Worm (Caenorhabditis elegans): ENCODE results near the gene skr-18.
"Not testable (repeated sequence)": the region's sequence is repeated elsewhere in the genome, so short reads cannot be mapped to it uniquely, and the experiment has no call there.

Gene skr-18

DNA sequence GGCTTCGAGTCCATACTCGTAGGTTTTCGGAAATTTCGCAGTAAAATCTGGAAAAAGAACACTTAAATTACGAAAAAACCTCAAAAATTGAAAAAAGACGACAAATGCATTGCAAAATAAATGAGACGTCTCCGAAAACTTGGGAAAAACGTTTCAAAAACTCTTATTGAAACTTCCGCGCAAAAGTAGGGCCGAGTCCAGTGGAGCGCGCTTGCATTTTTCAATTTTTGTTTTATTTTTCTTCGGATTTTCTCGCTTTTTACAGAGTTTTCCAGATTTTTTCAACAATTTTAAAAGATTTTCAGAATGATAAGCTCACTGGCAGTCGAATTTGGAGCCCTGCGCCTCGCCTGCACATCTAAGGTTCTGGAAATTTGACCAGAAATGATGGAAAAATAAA is 22.3 kb downstream of the skr-18 start, which contains the start of gene mrpl-2:
Gene mrpl-2 (plus strand): TSS at position 307 of the 400 bp plus-strand sequence.
- TF ChIP-seq Y55F3AM.14 (GFP tag; optimal IDR thresholded peaks at IDR 0.05) (no peak), nhr-129 (tag; optimal IDR thresholded peaks at IDR 0.05) (peak; percentile 20), C34F6.9 (tag; optimal IDR thresholded peaks at IDR 0.05) (peak; percentile 19), unc-55 (GFP tag; optimal IDR thresholded peaks at IDR 0.05) (peak; percentile 63), gmeb-1 (tag; optimal IDR thresholded peaks at IDR 0.05) (peak; percentile 78)

DNA sequence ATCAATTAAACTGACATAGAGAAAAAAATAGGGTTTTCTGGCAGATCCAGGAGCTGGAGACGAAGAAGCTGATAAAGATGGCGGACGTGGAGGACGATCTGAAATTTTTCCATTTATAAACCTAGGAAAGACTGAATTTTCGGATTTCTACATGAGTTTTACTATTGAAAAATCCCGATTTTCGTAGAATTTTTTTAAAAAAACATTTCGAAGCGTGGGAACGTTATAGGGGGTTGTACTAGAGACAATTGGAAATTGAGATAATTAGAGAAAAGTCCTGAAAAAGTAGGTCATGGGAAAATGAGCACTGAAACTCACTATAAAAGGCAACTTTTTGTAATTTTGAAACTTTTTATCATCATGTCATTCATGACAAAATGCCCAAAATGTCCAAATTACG is 24.2 kb downstream of the skr-18 start, which contains the start of gene F56B3.9:
Gene F56B3.9 (plus strand): TSS at position 301 of the 400 bp plus-strand sequence.
- not testable (repeated sequence) for TF ChIP-seq nhr-11, C34F6.9, lin-39 (tag; optimal IDR thresholded peaks at IDR 0.05)

DNA sequence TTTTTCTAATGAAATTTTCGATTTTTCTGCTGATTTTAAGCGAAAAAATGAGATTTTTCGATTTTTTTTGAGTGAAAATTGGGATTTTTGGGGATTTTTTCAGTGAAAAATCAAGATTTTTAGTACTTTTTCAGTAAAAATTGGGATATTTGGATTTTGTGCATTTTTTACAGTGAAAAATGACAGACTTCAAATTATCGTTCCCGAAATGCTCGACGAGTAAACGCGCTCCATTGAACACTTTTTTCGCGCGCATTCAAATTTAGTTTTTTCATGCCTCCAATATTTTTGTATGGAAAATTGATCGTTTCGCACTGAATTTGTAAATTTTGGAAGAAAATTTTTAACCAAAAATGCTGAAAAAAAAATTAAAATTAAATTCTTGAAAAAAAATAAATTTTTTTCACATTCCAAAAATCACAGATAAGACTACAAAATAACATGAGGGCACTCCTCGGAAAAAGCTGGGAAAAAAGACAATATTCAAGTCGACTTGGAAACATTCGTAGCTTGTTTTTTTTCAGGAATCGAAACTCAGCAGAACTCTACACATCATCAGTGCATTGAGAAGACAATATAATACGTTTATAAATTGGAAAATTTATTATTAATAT is 25.2 kb downstream of the skr-18 start:
- TF ChIP-seq gmeb-1 (tag; optimal IDR thresholded peaks at IDR 0.05) = peak; percentile 33

DNA sequence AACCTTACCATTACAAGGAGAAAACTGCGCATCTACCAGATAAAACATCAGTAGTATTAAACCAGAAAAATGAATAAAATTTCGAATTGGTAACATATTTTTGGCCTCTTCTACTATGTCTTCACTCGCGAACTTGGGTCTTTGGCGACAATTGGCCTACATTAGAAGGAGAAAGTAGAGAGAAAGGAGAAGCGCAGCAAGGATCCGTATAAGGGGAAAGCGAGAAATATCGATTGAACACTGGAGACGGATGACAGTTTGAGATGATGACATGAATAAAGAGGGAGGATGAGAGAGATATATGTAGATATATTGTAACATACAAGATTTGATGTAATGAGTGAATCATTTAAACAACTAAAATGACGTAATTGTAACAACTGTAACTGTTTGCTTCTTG is 26.9 kb downstream of the skr-18 start, which contains the start of gene F56B3.2:
Gene F56B3.2 (minus strand): TSS at position 273 of the 400 bp plus-strand sequence.
- peak; percentile 56 for TF ChIP-seq blmp-1 (tag; optimal IDR thresholded peaks at IDR 0.05; ENCODE audit: insufficient read depth)
- no peak for TF ChIP-seq ztf-4 (tag; optimal IDR thresholded peaks at IDR 0.05)

DNA sequence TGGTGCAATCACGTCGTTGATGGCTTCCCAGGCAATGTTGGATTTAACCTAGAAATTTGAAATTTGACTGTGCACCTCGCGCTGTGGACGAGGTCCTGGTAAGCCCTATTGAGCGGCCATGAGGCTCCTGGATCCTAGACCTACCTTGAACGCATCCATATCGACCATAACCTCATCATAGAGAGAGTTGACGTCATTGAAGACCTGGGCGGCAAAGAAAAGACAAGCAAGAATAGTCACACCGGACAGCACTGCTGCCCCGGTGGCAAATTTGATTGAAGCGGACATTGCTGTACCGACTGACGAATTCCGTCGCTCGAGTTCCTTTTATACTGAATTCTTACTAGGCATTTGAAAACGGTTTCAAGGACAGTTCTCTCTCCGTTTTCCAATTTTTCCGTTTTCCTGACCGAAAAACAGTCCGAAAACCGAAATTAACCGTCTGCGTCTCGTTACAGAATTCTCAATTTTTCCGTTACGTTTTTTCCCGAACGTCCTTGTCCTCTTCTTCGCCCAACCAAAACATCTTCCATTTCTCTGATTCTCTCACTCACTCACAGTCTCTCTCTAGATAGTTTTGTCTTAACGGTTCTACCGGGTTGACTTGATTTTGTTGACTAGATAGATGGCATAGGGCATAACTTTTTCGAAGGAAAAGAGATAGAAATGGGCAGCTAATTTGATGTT is 31.7 kb downstream of the skr-18 start, which contains the start of gene col-103:
Gene col-103 (minus strand): TSS at position 302 of the 687 bp plus-strand sequence.
- TF ChIP-seq sem-4 (tag; optimal IDR thresholded peaks at IDR 0.05) (no peak), lsy-2 (tag; optimal IDR thresholded peaks at IDR 0.05) (no peak), ceh-82 (tag; optimal IDR thresholded peaks at IDR 0.05) (no peak), nhr-129 (tag; optimal IDR thresholded peaks at IDR 0.05) (peak; percentile 54), elt-1 (tag; optimal IDR thresholded peaks at IDR 0.05) (no peak), unc-55 (GFP tag; optimal IDR thresholded peaks at IDR 0.05) (no peak), ztf-1 (GFP tag; conservative IDR thresholded peaks at IDR 0.05) (no peak), fos-1 (tag; optimal IDR thresholded peaks at IDR 0.05) (peak; percentile 22), ceh-16 (tag; optimal IDR thresholded peaks at IDR 0.05) (peak; percentile 11), nhr-12 (tag; optimal IDR thresholded peaks at IDR 0.05) (no peak), dmd-4 (tag; optimal IDR thresholded peaks at IDR 0.05) (no peak), nhr-11 (tag; optimal IDR thresholded peaks at IDR 0.05) (no peak), ama-1 (optimal IDR thresholded peaks at IDR 0.05) (peak; percentile 93), nhr-21 (tag; optimal IDR thresholded peaks at IDR 0.05) (peak; percentile 17), R02D3.7 (tag; optimal IDR thresholded peaks at IDR 0.05) (no peak), zag-1 (tag; optimal IDR thresholded peaks at IDR 0.05) (no peak), blmp-1 (tag; optimal IDR thresholded peaks at IDR 0.05; ENCODE audit: insufficient read depth) (no peak), gmeb-1 (tag; optimal IDR thresholded peaks at IDR 0.05) (peak; percentile 34), alr-1 (tag; optimal IDR thresholded peaks at IDR 0.05) (no peak), sma-3 (GFP tag; optimal IDR thresholded peaks at IDR 0.05) (peak; percentile 48), nhr-25 (tag; optimal IDR thresholded peaks at IDR 0.05) (peak; percentile 45)

DNA sequence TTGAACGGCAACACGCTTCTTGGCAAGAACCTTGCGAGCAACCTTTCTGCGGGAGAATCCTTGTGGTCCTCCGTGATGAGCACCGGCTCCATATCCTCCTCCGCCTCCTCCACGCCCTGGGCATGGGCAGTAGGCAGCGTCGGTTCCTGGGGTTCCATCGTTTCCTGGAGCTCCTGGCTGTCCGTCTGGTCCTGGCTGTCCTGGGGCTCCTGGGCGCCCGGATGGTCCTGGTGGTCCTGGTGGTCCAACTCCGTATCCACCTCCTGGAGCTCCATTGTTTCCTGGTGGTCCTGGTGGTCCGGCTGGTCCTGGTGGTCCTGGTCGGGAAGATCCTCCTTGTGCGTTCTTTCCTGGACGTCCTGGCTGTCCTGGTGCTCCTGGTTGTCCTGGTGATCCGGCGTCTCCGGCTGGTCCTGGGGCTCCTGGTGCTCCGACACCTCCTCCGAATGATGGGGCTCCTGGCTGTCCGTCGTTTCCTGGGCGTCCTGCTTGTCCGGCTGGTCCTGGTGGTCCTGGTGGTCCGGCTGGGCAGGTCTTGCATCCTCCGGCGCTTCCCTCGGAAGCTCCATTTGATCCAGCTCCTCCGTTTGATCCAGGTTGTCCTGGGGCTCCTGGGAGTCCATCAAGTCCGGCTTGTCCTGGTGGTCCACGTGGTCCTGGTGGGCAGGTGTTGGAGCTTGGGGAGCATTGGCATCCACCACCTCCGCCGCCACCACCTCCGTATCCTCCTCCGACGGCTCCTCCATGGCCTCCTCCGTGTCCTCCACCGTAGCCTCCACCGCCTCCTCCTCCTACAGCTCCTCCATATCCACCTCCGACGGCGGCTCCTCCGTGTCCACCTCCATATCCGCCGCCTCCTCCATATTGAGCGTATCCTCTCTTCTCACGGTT is 32.5 kb downstream of the skr-18 start:
- TF ChIP-seq lin-13 (GFP tag; optimal IDR thresholded peaks at IDR 0.05) (no peak), ceh-82 (tag; optimal IDR thresholded peaks at IDR 0.05) (no peak), unc-39 (tag; optimal IDR thresholded peaks at IDR 0.05) (no peak)

Measured in whole organism, L2 larva.